Worm (Caenorhabditis elegans): ENCODE results near the gene C36B7.6.

- no peak for TF ChIP-seq flt-1 (GFP tag; IDR thresholded peaks at IDR 0.05)
- TF ChIP-seq ref-1 (GFP tag; conservative IDR thresholded peaks at IDR 0.05): no peak
- no peak for TF ChIP-seq ztf-29 (GFP tag; IDR thresholded peaks at IDR 0.05)
- no peak for TF ChIP-seq med-1 (GFP tag; optimal IDR thresholded peaks at IDR 0.05; ENCODE audit: insufficient read depth)
- TF ChIP-seq cog-1 (tag; optimal IDR thresholded peaks at IDR 0.05): no peak
- TF ChIP-seq T22C8.4 (GFP tag; IDR thresholded peaks at IDR 0.05): no peak
- no peak for TF ChIP-seq ztf-23 (GFP tag; IDR thresholded peaks at IDR 0.05)
These were observed 43.4 kb upstream of the C36B7.6 start, which contains the start of gene alh-10 for ce11 chrX:7143515-7143914.
